Worm (Caenorhabditis elegans) whole organism, midembryonic: ENCODE measurements around the gene F35D11.4.
A peak's percentile ranks its signal among the peaks of the same experiment; 100 is the strongest.

Experiments
- T22C8.4 ChIP-seq: fragments of 200-800 bp; sonication (Bioruptor generic); IDR thresholded peaks from 2 replicates; pipeline ENCODE4 v1.3.6; 2022; ENCODE audit warnings: missing genetic modification characterization, missing compliant biosample characterization
- cog-1 ChIP-seq: sonication (generic microtip); optimal IDR thresholded peaks from 2 replicates; lab custom pipeline; 2016; ENCODE audit warnings: missing genetic modification characterization, missing compliant biosample characterization
- flt-1 ChIP-seq: fragments of 200-800 bp; sonication (Bioruptor generic); IDR thresholded peaks from 2 replicates; pipeline ENCODE4 v1.3.6; 2022; ENCODE audit warnings: missing genetic modification characterization, missing compliant biosample characterization
- klf-2 ChIP-seq: fragments of 200-800 bp; sonication (Bioruptor generic); conservative IDR thresholded peaks from 2 replicates; pipeline ENCODE4 v1.3.6; 2022; ENCODE audit warnings: missing genetic modification reagents, missing genetic modification characterization, missing compliant biosample characterization
- med-1 ChIP-seq: sonication (generic microtip); optimal IDR thresholded peaks from 2 replicates; lab custom pipeline; 2017; ENCODE audit warnings: missing genetic modification characterization, mild to moderate bottlenecking, missing compliant biosample characterization, antibody characterized with exemption, missing genetic modification reagents; ENCODE audit not compliant: insufficient read depth
- ref-1 ChIP-seq: fragments of 200-800 bp; sonication (Bioruptor generic); conservative IDR thresholded peaks from 2 replicates; pipeline ENCODE4 v1.3.6; 2022; ENCODE audit warnings: missing genetic modification reagents, missing genetic modification characterization, missing compliant biosample characterization
- tab-1 ChIP-seq: fragments of 200-800 bp; sonication (Bioruptor generic); IDR thresholded peaks from 2 replicates; pipeline ENCODE4 v1.3.6; 2022; ENCODE audit warnings: missing genetic modification characterization, missing compliant biosample characterization
- ztf-23 ChIP-seq: fragments of 200-800 bp; sonication (Bioruptor generic); IDR thresholded peaks from 2 replicates; pipeline ENCODE4 v1.3.6; 2022; ENCODE audit warnings: missing genetic modification reagents, missing genetic modification characterization, missing compliant biosample characterization
- ztf-29 ChIP-seq: fragments of 200-800 bp; sonication (Bioruptor generic); IDR thresholded peaks from 2 replicates; pipeline ENCODE4 v1.3.6; 2022; ENCODE audit warnings: missing genetic modification reagents, missing genetic modification characterization, missing compliant biosample characterization

F35D11.4 gene

ce11 chrII:4603035-4603434 lies at the start of gene F35D11.4:
Gene F35D11.4, plus strand, starts transcription at chrII:4603427.
- TF ChIP-seq cog-1 (no peak), med-1 (GFP tag; lab: Kevin White, UChicago) (no peak), ztf-23 (no peak), ztf-29 (GFP tag; lab: Robert Waterston, UW) (no peak), flt-1 (GFP tag; lab: Robert Waterston, UW) (peak; percentile 67; the same call in 1 of the 2 replicates)

DNA sequence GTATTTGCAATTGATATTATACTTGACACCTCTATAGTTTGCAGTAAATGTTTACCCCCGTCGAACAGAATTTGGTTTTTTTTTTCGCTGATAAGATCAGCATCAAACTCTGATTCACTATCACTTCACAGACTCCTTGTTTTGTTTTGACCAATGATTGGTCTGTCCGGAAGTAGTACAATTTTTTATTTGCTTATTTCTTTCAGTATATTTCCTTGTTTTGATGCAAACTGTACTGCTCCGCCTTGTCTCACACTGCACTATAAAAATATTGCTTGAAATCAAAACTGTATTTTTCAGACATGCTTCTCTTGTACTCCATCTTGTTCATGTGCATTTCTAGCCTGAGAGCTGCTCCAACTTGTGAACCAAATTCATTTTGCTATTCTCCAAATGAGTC lies 45.7 kb upstream of the F35D11.4 start, which contains the start of gene M03A1.3:
Gene M03A1.3, plus strand, starts transcription at position 301 of the 400 bp plus-strand sequence.
- TF ChIP-seq ref-1 (GFP tag; lab: Robert Waterston, UW) (no peak), flt-1 (GFP tag; lab: Robert Waterston, UW) (no peak), med-1 (GFP tag; lab: Kevin White, UChicago) (no peak), klf-2 (GFP tag; lab: Robert Waterston, UW) (no peak), cog-1 (no peak), ztf-29 (GFP tag; lab: Robert Waterston, UW) (no peak), tab-1 (GFP tag; lab: Robert Waterston, UW) (no peak), ztf-23 (no peak), T22C8.4 (no peak)

DNA sequence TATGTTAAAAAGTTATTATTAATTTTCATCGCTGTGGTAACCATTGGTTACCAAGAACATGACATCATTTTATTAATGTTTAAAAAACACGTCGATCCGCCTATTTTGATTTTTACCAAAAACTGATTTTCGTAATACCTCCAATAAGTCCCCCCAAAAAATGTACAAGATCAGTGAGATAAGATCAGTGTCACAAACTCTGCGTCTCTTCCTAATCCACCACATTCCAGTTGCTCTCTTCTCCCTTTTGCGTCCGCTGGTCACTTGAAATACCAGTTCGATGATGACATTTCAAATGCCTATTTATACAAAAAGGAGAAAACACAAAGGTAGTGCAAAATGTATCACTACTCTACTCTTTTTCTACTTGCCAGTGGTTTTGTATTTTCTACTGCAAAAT lies 43.2 kb upstream of the F35D11.4 start, which contains the start of gene M03A1.8:
Gene M03A1.8, plus strand, starts transcription at position 269 of the 400 bp plus-strand sequence.
- no peak for TF ChIP-seq ztf-29 (GFP tag; lab: Robert Waterston, UW)
- TF ChIP-seq ztf-23 = no peak
- no peak for TF ChIP-seq ref-1 (GFP tag; lab: Robert Waterston, UW)
- TF ChIP-seq flt-1 (GFP tag; lab: Robert Waterston, UW) = no peak
- no peak for TF ChIP-seq med-1 (GFP tag; lab: Kevin White, UChicago)
- no peak for TF ChIP-seq cog-1
- no peak for TF ChIP-seq tab-1 (GFP tag; lab: Robert Waterston, UW)
- TF ChIP-seq T22C8.4 = no peak
- no peak for TF ChIP-seq klf-2 (GFP tag; lab: Robert Waterston, UW)

ce11 chrII:4562503-4563000 lies 40.7 kb upstream of the F35D11.4 start, which contains the start of gene dao-2:
Gene dao-2, plus strand, starts transcription at chrII:4562950.
- TF ChIP-seq ref-1 (GFP tag; lab: Robert Waterston, UW) (no peak), T22C8.4 (no peak), ztf-29 (GFP tag; lab: Robert Waterston, UW) (no peak), cog-1 (no peak), med-1 (GFP tag; lab: Kevin White, UChicago) (no peak), tab-1 (GFP tag; lab: Robert Waterston, UW) (no peak), flt-1 (GFP tag; lab: Robert Waterston, UW) (no peak), ztf-23 (no peak), klf-2 (GFP tag; lab: Robert Waterston, UW) (no peak)

DNA sequence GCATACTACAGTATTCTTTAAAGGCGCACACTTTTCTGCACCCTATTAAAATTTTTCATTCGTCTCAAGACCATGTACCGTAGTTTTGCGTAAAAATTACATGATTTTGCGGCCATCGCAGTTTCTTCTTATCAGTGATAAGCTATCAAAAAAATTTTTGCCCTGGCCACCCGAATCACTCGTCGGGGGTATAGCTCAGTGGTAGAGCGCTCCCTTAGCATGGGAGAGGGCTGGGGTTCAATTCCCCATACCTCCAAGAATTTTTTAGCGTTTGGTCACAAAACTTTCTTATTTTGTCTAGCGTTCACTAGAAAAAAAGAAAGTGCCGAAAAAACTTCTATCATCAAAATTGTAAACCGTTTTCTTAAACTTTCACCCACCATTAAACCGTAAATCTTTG lies 38.0 kb upstream of the F35D11.4 start:
- TF ChIP-seq T22C8.4 (no peak), med-1 (GFP tag; lab: Kevin White, UChicago) (no peak), ref-1 (GFP tag; lab: Robert Waterston, UW) (no peak), cog-1 (no peak), ztf-29 (GFP tag; lab: Robert Waterston, UW) (no peak), tab-1 (GFP tag; lab: Robert Waterston, UW) (no peak), ztf-23 (no peak), flt-1 (GFP tag; lab: Robert Waterston, UW) (no peak)

DNA sequence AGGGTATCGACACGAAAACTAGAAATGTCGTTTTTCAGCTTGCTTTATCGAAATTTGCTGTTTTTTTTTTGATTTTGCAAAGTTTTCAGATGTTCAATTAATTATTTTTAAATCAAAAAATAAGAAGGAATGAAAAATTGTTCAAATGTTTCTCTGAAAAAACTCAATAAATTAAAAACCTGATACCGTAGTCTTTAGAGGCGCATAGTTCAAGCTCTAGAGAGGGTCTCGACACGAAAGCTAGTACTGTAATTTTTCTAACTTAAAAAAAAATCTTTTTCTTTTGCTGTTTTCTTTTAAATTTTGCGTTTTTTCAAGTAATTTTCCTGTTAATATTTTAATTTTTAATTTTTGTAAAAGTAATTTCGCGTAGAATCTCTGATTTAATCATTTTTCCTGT lies 37.0 kb upstream of the F35D11.4 start:
- no peak for TF ChIP-seq klf-2 (GFP tag; lab: Robert Waterston, UW)
- no peak for TF ChIP-seq T22C8.4
- TF ChIP-seq med-1 (GFP tag; lab: Kevin White, UChicago) = no peak
- no peak for TF ChIP-seq ztf-29 (GFP tag; lab: Robert Waterston, UW)
- no peak for TF ChIP-seq ztf-23
- no peak for TF ChIP-seq ref-1 (GFP tag; lab: Robert Waterston, UW)
- no peak for TF ChIP-seq tab-1 (GFP tag; lab: Robert Waterston, UW)

- TF ChIP-seq flt-1 (GFP tag; lab: Robert Waterston, UW) = 0 out of 2 replicates have a peak, but pooled peaks have one; percentile 48
- TF ChIP-seq klf-2 (GFP tag; lab: Robert Waterston, UW) = no peak
- TF ChIP-seq ztf-29 (GFP tag; lab: Robert Waterston, UW) = no peak
- no peak for TF ChIP-seq cog-1
- TF ChIP-seq tab-1 (GFP tag; lab: Robert Waterston, UW) = no peak
- TF ChIP-seq med-1 (GFP tag; lab: Kevin White, UChicago) = no peak
- no peak for TF ChIP-seq ref-1 (GFP tag; lab: Robert Waterston, UW)
- no peak for TF ChIP-seq T22C8.4
- peak; percentile 54; the same call in 1 of the 2 replicates for TF ChIP-seq ztf-23
Measured at ce11 chrII:4571112-4571511, 32.1 kb upstream of the F35D11.4 start.

ce11 chrII:4571868-4572267 lies 31.4 kb upstream of the F35D11.4 start, which contains the start of gene vab-1:
Gene vab-1, plus strand, starts transcription at chrII:4572000.
- TF ChIP-seq klf-2 (GFP tag; lab: Robert Waterston, UW) (no peak), ref-1 (GFP tag; lab: Robert Waterston, UW) (no peak), cog-1 (no peak), ztf-29 (GFP tag; lab: Robert Waterston, UW) (no peak), tab-1 (GFP tag; lab: Robert Waterston, UW) (no peak), T22C8.4 (no peak), med-1 (GFP tag; lab: Kevin White, UChicago) (no peak), ztf-23 (no peak), flt-1 (GFP tag; lab: Robert Waterston, UW) (no peak)

ce11 chrII:4572579-4572978 lies 30.6 kb upstream of the F35D11.4 start:
- TF ChIP-seq tab-1 (GFP tag; lab: Robert Waterston, UW) (no peak), med-1 (GFP tag; lab: Kevin White, UChicago) (no peak), cog-1 (no peak), ref-1 (GFP tag; lab: Robert Waterston, UW) (no peak), ztf-29 (GFP tag; lab: Robert Waterston, UW) (no peak), T22C8.4 (no peak), klf-2 (GFP tag; lab: Robert Waterston, UW) (no peak), ztf-23 (no peak), flt-1 (GFP tag; lab: Robert Waterston, UW) (no peak)
